Worm (Caenorhabditis elegans): ENCODE measurements around the gene srw-101.

srw-101 gene

DNA sequence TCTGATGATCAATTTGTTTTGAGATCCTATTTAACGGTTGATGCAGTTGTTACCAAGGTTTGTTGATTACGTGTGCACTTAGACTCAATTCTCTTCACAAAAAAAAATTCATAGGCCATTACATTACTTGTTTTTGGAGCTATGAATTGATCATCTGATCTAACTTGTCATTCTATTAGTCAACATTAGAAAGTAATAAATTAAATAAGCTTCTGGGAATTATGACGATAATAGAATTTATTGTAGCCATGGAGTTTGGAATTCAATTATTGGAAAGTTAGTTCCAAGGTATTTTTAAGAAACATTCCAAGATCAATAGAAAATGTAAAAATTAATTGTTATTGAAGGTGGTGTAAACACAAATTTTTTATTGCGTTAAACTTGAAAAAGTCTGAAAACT, 3.8 kb upstream of the srw-101 start:
- TF ChIP-seq mls-2 (tag; optimal IDR thresholded peaks at IDR 0.05) (no peak), ces-1 (GFP tag; optimal IDR thresholded peaks at IDR 0.05) (no peak), nhr-12 (tag; optimal IDR thresholded peaks at IDR 0.05) (no peak), ztf-11 (tag; optimal IDR thresholded peaks at IDR 0.05) (no peak), lin-13 (tag; optimal IDR thresholded peaks at IDR 0.05) (no peak), hlh-1 (tag; optimal IDR thresholded peaks at IDR 0.05) (no peak), lin-32 (GFP tag; optimal IDR thresholded peaks at IDR 0.05) (no peak), sem-2 (GFP tag; optimal IDR thresholded peaks at IDR 0.05) (no peak), drap-1 (GFP tag; optimal IDR thresholded peaks at IDR 0.05) (no peak), blmp-1 (tag; optimal IDR thresholded peaks at IDR 0.05) (no peak), elt-1 (tag; optimal IDR thresholded peaks at IDR 0.05; ENCODE audit: borderline replicate concordance, insufficient read depth) (no peak)

- TF ChIP-seq nhr-28 (tag; optimal IDR thresholded peaks at IDR 0.05) (no peak), zip-8 (tag; optimal IDR thresholded peaks at IDR 0.05) (no peak), elt-3 (tag; optimal IDR thresholded peaks at IDR 0.05) (no peak)
Measured at ce11 chrV:1719927-1720326, 2.1 kb upstream of the srw-101 start, which contains the start of gene srw-102. srw-102 (plus strand) TSS chrV:1720227.

- TF ChIP-seq lin-13 (tag; optimal IDR thresholded peaks at IDR 0.05) (no peak), snpc-4 (tag; optimal IDR thresholded peaks at IDR 0.05) (no peak), zip-8 (tag; optimal IDR thresholded peaks at IDR 0.05) (no peak), mab-5 (tag; optimal IDR thresholded peaks at IDR 0.05) (no peak), lin-32 (GFP tag; optimal IDR thresholded peaks at IDR 0.05) (no peak), ham-2 (GFP tag; optimal IDR thresholded peaks at IDR 0.05) (no peak), tbx-8 (GFP tag; optimal IDR thresholded peaks at IDR 0.05) (no peak)
Measured at ce11 chrV:1725353-1725752, 3.3 kb downstream of the srw-101 start, which contains the start of gene sri-27. sri-27 (plus strand) TSS chrV:1725653.

ce11 chrV:1731918-1732317, 9.9 kb downstream of the srw-101 start, which contains the start of gene gst-21:
gst-21 (minus strand) TSS chrV:1732018.
- TF ChIP-seq nhr-237 (tag; optimal IDR thresholded peaks at IDR 0.05) (no peak), nhr-12 (tag; optimal IDR thresholded peaks at IDR 0.05) (no peak), unc-39 (tag; optimal IDR thresholded peaks at IDR 0.05) (no peak), ztf-11 (tag; optimal IDR thresholded peaks at IDR 0.05) (no peak), mls-2 (tag; optimal IDR thresholded peaks at IDR 0.05) (no peak)

DNA sequence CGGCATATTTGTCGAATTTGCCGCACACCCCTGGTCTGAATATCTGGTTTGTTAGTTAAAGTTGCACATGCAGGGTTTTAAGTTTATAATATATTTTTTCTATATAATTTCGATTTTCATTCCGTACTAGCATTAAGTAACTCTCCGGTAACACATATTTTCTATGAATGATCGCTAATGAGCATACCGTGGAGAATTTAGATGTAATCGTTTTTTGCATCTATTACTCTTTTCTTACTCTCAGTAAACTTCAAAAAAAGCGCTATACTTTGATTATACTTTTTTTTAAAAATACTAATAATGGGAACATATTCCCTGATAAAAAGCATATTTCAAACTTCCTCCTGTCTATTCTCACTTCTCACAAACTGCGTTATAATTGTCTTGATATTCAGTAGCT, 12.5 kb downstream of the srw-101 start, which contains the start of gene str-160:
str-160 (plus strand) TSS at position 301 of the 400 bp plus-strand sequence.
- TF ChIP-seq ceh-39 (tag; optimal IDR thresholded peaks at IDR 0.05) (no peak), elt-3 (tag; optimal IDR thresholded peaks at IDR 0.05) (no peak), unc-120 (tag; optimal IDR thresholded peaks at IDR 0.05; ENCODE audit: poor library complexity, severe bottlenecking) (no peak), sem-2 (GFP tag; optimal IDR thresholded peaks at IDR 0.05) (no peak), ztf-11 (tag; optimal IDR thresholded peaks at IDR 0.05) (no peak), cnd-1 (tag; optimal IDR thresholded peaks at IDR 0.05) (no peak), tbx-8 (GFP tag; optimal IDR thresholded peaks at IDR 0.05) (no peak), lsy-2 (tag; optimal IDR thresholded peaks at IDR 0.05) (no peak), ces-1 (GFP tag; optimal IDR thresholded peaks at IDR 0.05) (no peak), ceh-83 (GFP tag; optimal IDR thresholded peaks at IDR 0.05) (no peak), flh-1 (GFP tag; optimal IDR thresholded peaks at IDR 0.05) (no peak), zip-8 (tag; optimal IDR thresholded peaks at IDR 0.05) (no peak), ham-2 (GFP tag; optimal IDR thresholded peaks at IDR 0.05) (no peak), lin-32 (GFP tag; optimal IDR thresholded peaks at IDR 0.05) (no peak), nhr-12 (tag; optimal IDR thresholded peaks at IDR 0.05) (no peak), lin-13 (tag; optimal IDR thresholded peaks at IDR 0.05) (no peak), nhr-76 (tag; optimal IDR thresholded peaks at IDR 0.05) (no peak), elt-1 (tag; optimal IDR thresholded peaks at IDR 0.05; ENCODE audit: borderline replicate concordance, insufficient read depth) (no peak), mls-2 (tag; optimal IDR thresholded peaks at IDR 0.05) (no peak), hlh-1 (tag; optimal IDR thresholded peaks at IDR 0.05) (no peak)

ce11 chrV:1741074-1741473, 19.0 kb downstream of the srw-101 start, which contains the start of gene srab-25:
srab-25 (minus strand) TSS chrV:1741174.
- no peak for TF ChIP-seq unc-39 (tag; optimal IDR thresholded peaks at IDR 0.05)
- TF ChIP-seq ceh-39 (tag; optimal IDR thresholded peaks at IDR 0.05): no peak
- no peak for TF ChIP-seq mep-1 (tag; optimal IDR thresholded peaks at IDR 0.05)
- no peak for TF ChIP-seq lin-32 (GFP tag; optimal IDR thresholded peaks at IDR 0.05)
- TF ChIP-seq nhr-237 (tag; optimal IDR thresholded peaks at IDR 0.05): no peak
